Fruit fly (Drosophila melanogaster) whole organism, embryonic: Measurements from ENCODE around the gene IntS10.

Experiments used
- CG10543 ChIP-seq: fragments of 200-800 bp; sonication (Bioruptor generic); optimal IDR thresholded peaks from 3 replicates; lab custom pipeline; 2017; ENCODE audit warnings: missing biosample characterization, mild to moderate bottlenecking, missing genetic modification characterization, moderate library complexity
- CG12744 ChIP-seq: fragments of 200-800 bp; sonication (Bioruptor generic); optimal IDR thresholded peaks from 2 replicates; lab custom pipeline; 2016; ENCODE audit warnings: missing biosample characterization, missing genetic modification characterization
- CG13424 ChIP-seq: fragments of 200-800 bp; sonication (Bioruptor generic); optimal IDR thresholded peaks from 2 replicates; lab custom pipeline; 2019; ENCODE audit warnings: missing biosample characterization, mild to moderate bottlenecking, missing genetic modification characterization, moderate library complexity
- CG3726 ChIP-seq: fragments of 200-800 bp; sonication (Bioruptor generic); IDR thresholded peaks from 3 replicates; pipeline ENCODE4, ENCODE4 v1.3.6; 2022; ENCODE audit warnings: missing biosample characterization, missing genetic modification characterization
- CG3838 ChIP-seq: fragments of 200-800 bp; sonication (Bioruptor generic); optimal IDR thresholded peaks from 3 replicates; lab custom pipeline; 2016; ENCODE audit warnings: missing biosample characterization, missing genetic modification characterization
- CG4360 ChIP-seq: fragments of 200-800 bp; sonication (Bioruptor generic); IDR thresholded peaks from 2 replicates; pipeline ENCODE4 v1.3.6; 2022; ENCODE audit warnings: missing biosample characterization, missing genetic modification characterization
- CG6689 ChIP-seq: fragments of 200-800 bp; sonication (Bioruptor generic); IDR thresholded peaks from 2 replicates; pipeline ENCODE4 v1.3.6; 2022; ENCODE audit warnings: missing biosample characterization, missing genetic modification characterization
- CG7357 ChIP-seq: fragments of 200-800 bp; sonication (Bioruptor generic); IDR thresholded peaks from 3 replicates; pipeline ENCODE4 v1.3.6; 2022; ENCODE audit warnings: missing biosample characterization, missing genetic modification characterization
- CG7786 ChIP-seq: fragments of 200-800 bp; sonication (Bioruptor generic); optimal IDR thresholded peaks from 2 replicates; lab custom pipeline; 2016; ENCODE audit warnings: missing biosample characterization, missing genetic modification characterization
- CG7839 ChIP-seq: fragments of 200-800 bp; sonication (Bioruptor generic); optimal IDR thresholded peaks from 3 replicates; lab custom pipeline; 2018; ENCODE audit warnings: missing biosample characterization, mild to moderate bottlenecking, missing genetic modification characterization, moderate library complexity
- CG8944 ChIP-seq: fragments of 200-800 bp; sonication (Bioruptor generic); optimal IDR thresholded peaks from 3 replicates; lab custom pipeline; 2016; ENCODE audit warnings: missing biosample characterization, missing genetic modification characterization
- Camta ChIP-seq: fragments of 200-800 bp; sonication (Bioruptor generic); optimal IDR thresholded peaks from 2 replicates; lab custom pipeline; 2016; ENCODE audit warnings: missing biosample characterization, missing genetic modification characterization
- D19B ChIP-seq: fragments of 200-800 bp; sonication (Bioruptor generic); optimal IDR thresholded peaks from 2 replicates; lab custom pipeline; 2017; ENCODE audit warnings: missing biosample characterization, mild to moderate bottlenecking, missing genetic modification characterization
- Dfd ChIP-seq, 2 experiments: fragments of >200 bp; optimal IDR thresholded peaks; 2 replicates each; lab custom pipeline; 2017; ENCODE audit warnings: missing biosample characterization in 2 of 2, missing genetic modification characterization in 2 of 2
- Drgx ChIP-seq: fragments of 200-800 bp; sonication (Bioruptor generic); IDR thresholded peaks from 2 replicates; pipeline ENCODE4 v1.3.6; 2022; ENCODE audit warnings: missing biosample characterization, missing genetic modification characterization
- E2f1 ChIP-seq: fragments of 200-800 bp; sonication (Bioruptor generic); IDR thresholded peaks from 2 replicates; pipeline ENCODE4 v1.3.6; 2022; ENCODE audit warnings: missing biosample characterization, missing genetic modification characterization
- Hmx ChIP-seq: fragments of 200-800 bp; sonication (Bioruptor generic); optimal IDR thresholded peaks from 2 replicates; lab custom pipeline; 2016; ENCODE audit warnings: missing biosample characterization, missing genetic modification characterization
- Lpt ChIP-seq: fragments of >200 bp; optimal IDR thresholded peaks from 2 replicates; lab custom pipeline; 2018; ENCODE audit warnings: missing biosample characterization, missing genetic modification characterization
- Mad ChIP-seq: fragments of 200-800 bp; sonication (Bioruptor generic); optimal IDR thresholded peaks from 2 replicates; lab custom pipeline; 2016; ENCODE audit warnings: missing biosample characterization, missing genetic modification characterization
- Med ChIP-seq: fragments of 200-800 bp; sonication (Bioruptor generic); peaks from one replicate; lab custom pipeline; 2016; ENCODE audit warnings: missing biosample characterization, missing genetic modification characterization, mild to moderate bottlenecking, inconsistent platforms, moderate library complexity
- Mes4 ChIP-seq: fragments of 200-800 bp; sonication (Bioruptor generic); optimal IDR thresholded peaks from 2 replicates; lab custom pipeline; 2016; ENCODE audit warnings: missing biosample characterization, missing genetic modification characterization
- NC2α ChIP-seq: fragments of 200-800 bp; sonication (Bioruptor generic); optimal IDR thresholded peaks from 2 replicates; lab custom pipeline; 2016; ENCODE audit warnings: missing biosample characterization, missing genetic modification characterization
- TFAM ChIP-seq: fragments of 200-800 bp; sonication (Bioruptor generic); optimal IDR thresholded peaks from 2 replicates; lab custom pipeline; 2017; ENCODE audit warnings: missing biosample characterization, missing genetic modification characterization, inconsistent platforms
- Tbp ChIP-seq: fragments of >200 bp; optimal IDR thresholded peaks from 2 replicates; lab custom pipeline; 2018; ENCODE audit warnings: missing biosample characterization, missing genetic modification characterization
- abd-A ChIP-seq: fragments of 200-800 bp; sonication (Bioruptor generic); optimal IDR thresholded peaks from 3 replicates; lab custom pipeline; 2019; ENCODE audit warnings: missing biosample characterization, mild to moderate bottlenecking, missing genetic modification characterization, moderate library complexity
- ash1 ChIP-seq: fragments of 200-800 bp; sonication (Bioruptor generic); optimal IDR thresholded peaks from 2 replicates; lab custom pipeline; 2018; ENCODE audit warnings: missing biosample characterization, mild to moderate bottlenecking, missing genetic modification characterization
- bab2 ChIP-seq: fragments of 200-800 bp; sonication (Bioruptor generic); optimal IDR thresholded peaks from 2 replicates; lab custom pipeline; 2016; ENCODE audit warnings: missing biosample characterization, missing genetic modification characterization
- bowl ChIP-seq: fragments of 200-800 bp; sonication (Bioruptor generic); IDR thresholded peaks from 2 replicates; pipeline ENCODE4 v1.3.6; 2022; ENCODE audit warnings: missing biosample characterization, missing genetic modification characterization
- cas ChIP-seq: fragments of 200-800 bp; sonication (Bioruptor generic); IDR thresholded peaks from 2 replicates; pipeline ENCODE4 v1.3.6; 2022; ENCODE audit warnings: missing biosample characterization, missing genetic modification characterization
- chn ChIP-seq: fragments of 200-800 bp; sonication (Bioruptor generic); optimal IDR thresholded peaks from 2 replicates; lab custom pipeline; 2016; ENCODE audit warnings: missing biosample characterization, missing genetic modification characterization
- crol ChIP-seq: fragments of 200-800 bp; sonication (Bioruptor generic); IDR thresholded peaks from 2 replicates; pipeline ENCODE4 v1.3.6; 2022; ENCODE audit warnings: missing biosample characterization, missing genetic modification characterization
- crp ChIP-seq, 2 experiments: fragments of 200-800 bp; sonication (Bioruptor generic); optimal IDR thresholded peaks; 2 replicates in 1 of 2; 3 replicates in 1 of 2; lab custom pipeline; 2017; ENCODE audit warnings: missing biosample characterization in 2 of 2, missing genetic modification characterization in 2 of 2, mild to moderate bottlenecking in 1 of 2, moderate library complexity in 1 of 2
- exex ChIP-seq: fragments of 200-800 bp; sonication (Bioruptor generic); optimal IDR thresholded peaks from 4 replicates; lab custom pipeline; 2018; ENCODE audit warnings: missing biosample characterization, mild to moderate bottlenecking, missing genetic modification characterization, moderate library complexity
- fd64A ChIP-seq: fragments of 200-800 bp; sonication (Bioruptor generic); optimal IDR thresholded peaks from 3 replicates; lab custom pipeline; 2018; ENCODE audit warnings: missing biosample characterization, mild to moderate bottlenecking, missing genetic modification characterization
- fd96Cb ChIP-seq: fragments of 200-800 bp; sonication (Bioruptor generic); optimal IDR thresholded peaks from 2 replicates; lab custom pipeline; 2018; ENCODE audit warnings: missing biosample characterization, mild to moderate bottlenecking, missing genetic modification characterization, moderate library complexity
- grau ChIP-seq: fragments of 200-800 bp; optimal IDR thresholded peaks from 3 replicates; lab custom pipeline; 2019; ENCODE audit warnings: missing biosample characterization, mild to moderate bottlenecking, missing genetic modification characterization, moderate library complexity
- jigr1 ChIP-seq: fragments of 200-800 bp; sonication (Bioruptor generic); IDR thresholded peaks from 3 replicates; pipeline ENCODE4 v1.3.6; 2022; ENCODE audit warnings: missing biosample characterization, missing genetic modification characterization
- jing ChIP-seq: fragments of 200-800 bp; sonication (Bioruptor generic); optimal IDR thresholded peaks from 2 replicates; lab custom pipeline; 2018; ENCODE audit warnings: missing biosample characterization, mild to moderate bottlenecking, missing genetic modification characterization
- ken ChIP-seq: fragments of 200-800 bp; sonication (Bioruptor generic); IDR thresholded peaks from 3 replicates; pipeline ENCODE4 v1.3.6; 2022; ENCODE audit warnings: missing biosample characterization, missing genetic modification characterization
- lola ChIP-seq, 3 experiments: fragments of >200 bp in 2 of 3; fragments of 200-800 bp in 1 of 3; sonication (Bioruptor generic) in 1 of 3; optimal IDR thresholded peaks; 2 replicates each; lab custom pipeline; 2017 to 2019; ENCODE audit warnings: missing biosample characterization in 3 of 3, missing genetic modification characterization in 3 of 3, mild to moderate bottlenecking in 1 of 3, moderate library complexity in 1 of 3
- odd ChIP-seq: fragments of 200-800 bp; sonication (Bioruptor generic); optimal IDR thresholded peaks from 2 replicates; lab custom pipeline; 2017; ENCODE audit warnings: missing biosample characterization, mild to moderate bottlenecking, missing genetic modification characterization
- psq ChIP-seq: fragments of 200-800 bp; sonication (Bioruptor generic); optimal IDR thresholded peaks from 2 replicates; lab custom pipeline; 2017; ENCODE audit warnings: missing biosample characterization, missing genetic modification characterization
- ranshi ChIP-seq: fragments of 200-800 bp; sonication (Bioruptor generic); IDR thresholded peaks from 2 replicates; pipeline ENCODE4 v1.3.6; 2022; ENCODE audit warnings: missing biosample characterization, missing genetic modification characterization
- salm ChIP-seq: fragments of 200-800 bp; sonication (Bioruptor generic); optimal IDR thresholded peaks from 2 replicates; lab custom pipeline; 2018; ENCODE audit warnings: missing biosample characterization, mild to moderate bottlenecking, missing genetic modification characterization
- so ChIP-seq: fragments of 200-800 bp; sonication (Bioruptor generic); IDR thresholded peaks from 3 replicates; pipeline ENCODE4 v1.3.6; 2022; ENCODE audit warnings: missing biosample characterization, missing genetic modification characterization
- sqz ChIP-seq: fragments of 200-800 bp; sonication (Bioruptor generic); optimal IDR thresholded peaks from 3 replicates; lab custom pipeline; 2018; ENCODE audit warnings: missing biosample characterization, mild to moderate bottlenecking, missing genetic modification characterization
- sr ChIP-seq: fragments of 200-800 bp; sonication (Bioruptor generic); IDR thresholded peaks from 3 replicates; pipeline ENCODE4 v1.3.6; 2022; ENCODE audit warnings: missing biosample characterization, missing genetic modification characterization
- stc ChIP-seq: fragments of 200-800 bp; sonication (Bioruptor generic); IDR thresholded peaks from 2 replicates; pipeline ENCODE4 v1.3.6; 2022; ENCODE audit warnings: missing biosample characterization, missing genetic modification characterization
- tgo ChIP-seq: fragments of 200-800 bp; sonication (Bioruptor generic); IDR thresholded peaks from 3 replicates; pipeline ENCODE4 v1.3.6; 2022; ENCODE audit warnings: missing biosample characterization, missing genetic modification characterization
- tll ChIP-seq, 2 experiments: fragments of 200-800 bp in 1 of 2; fragments of >200 bp in 1 of 2; sonication (Bioruptor generic) in 1 of 2; optimal IDR thresholded peaks; 2 replicates each; lab custom pipeline; 2017 to 2019; ENCODE audit warnings: missing biosample characterization in 2 of 2, missing genetic modification characterization in 2 of 2, mild to moderate bottlenecking in 1 of 2, moderate library complexity in 1 of 2

The IntS10 gene

dm6 chr3L:3785002-3785661 is 21.4 kb upstream of the IntS10 start (continued):
- TF ChIP-seq Hmx (peak; percentile 31), CG7786 (peak; percentile 95), jing (GFP tag; lab: Kevin White, UChicago) (peak; percentile 97), CG10543 (peak; percentile 31), CG4360 (peak; percentile 86), Drgx (GFP tag; lab: Robert Waterston, UW) (peak; percentile 99), ash1 (no peak), Med (GFP tag; lab: Kevin White, UChicago) (peak; percentile 99), CG3838 (peak; percentile 88), crol (peak; percentile 80), CG7839 (tag; lab: Kevin White, UChicago) (peak; percentile 91), Mad (peak; percentile 96), fd96Cb (tag; lab: Kevin White, UChicago) (peak; percentile 89), Tbp (GFP tag; lab: Kevin White, UChicago) (no peak), ken (GFP tag; lab: Robert Waterston, UW) (peak; percentile 96), salm (peak; percentile 90), jigr1 (GFP tag; lab: Robert Waterston, UW) (peak; percentile 96), cas (GFP tag; lab: Robert Waterston, UW) (peak; percentile 87), lola (GFP tag; optimal IDR thresholded peaks at IDR 0.05; lab: Kevin White, UChicago) (peak in 2 of 3 experiments; percentile 2 to 89), TFAM (GFP tag; lab: Kevin White, UChicago) (peak; percentile 13), abd-A (tag; lab: Kevin White, UChicago) (peak; percentile 25), sqz (GFP tag; lab: Kevin White, UChicago) (peak; percentile 4), CG7357 (GFP tag; lab: Robert Waterston, UW) (peak; percentile 90), exex (tag; lab: Kevin White, UChicago) (peak; percentile 19), stc (GFP tag; lab: Robert Waterston, UW) (peak; percentile 97), CG6689 (GFP tag; lab: Robert Waterston, UW) (peak; percentile 97), bowl (GFP tag; lab: Robert Waterston, UW) (peak; percentile 83), bab2 (peak; percentile 90), odd (GFP tag; lab: Kevin White, UChicago) (peak; percentile 87), E2f1 (GFP tag; lab: Robert Waterston, UW) (peak; percentile 96), CG3726 (peak; percentile 94; the same call in 2 of the 3 replicates), Dfd (GFP tag; optimal IDR thresholded peaks at IDR 0.05; lab: Kevin White, UChicago) (no peak), ranshi (GFP tag; lab: Robert Waterston, UW) (peak; percentile 95), Camta (GFP tag; lab: Kevin White, UChicago) (peak; percentile 92), grau (tag; lab: Kevin White, UChicago) (peak; percentile 92), tll (GFP tag; optimal IDR thresholded peaks at IDR 0.05; lab: Kevin White, UChicago) (peak in 1 of 2 experiments; percentile 58), Lpt (GFP tag; lab: Kevin White, UChicago) (no peak), psq (GFP tag; lab: Kevin White, UChicago) (peak; percentile 91), crp (GFP tag; optimal IDR thresholded peaks at IDR 0.05; lab: Kevin White, UChicago) (peak in 1 of 2 experiments; percentile 25), tgo (GFP tag; lab: Robert Waterston, UW) (peak; percentile 97), CG13424 (tag; lab: Kevin White, UChicago) (peak; percentile 89), fd64A (GFP tag; lab: Kevin White, UChicago) (peak; percentile 67), so (GFP tag; lab: Robert Waterston, UW) (peak; percentile 96), NC2α (GFP tag; lab: Kevin White, UChicago) (peak; percentile 92), chn (GFP tag; lab: Kevin White, UChicago) (peak; percentile 98), CG12744 (GFP tag; lab: Kevin White, UChicago) (peak; percentile 83), CG8944 (GFP tag; lab: Kevin White, UChicago) (peak; percentile 95), D19B (GFP tag; lab: Kevin White, UChicago) (peak; percentile 59), Mes4 (peak; percentile 95), sr (GFP tag; lab: Robert Waterston, UW) (peak; percentile 87)
